Fruit fly (Drosophila melanogaster): ENCODE results near the gene sinah.

Gene sinah

dm6 chr3L:16873127-16873543 lies 14.3 kb downstream of the sinah start (continued):
- TF ChIP-seq CG17829 (tag; optimal IDR thresholded peaks at IDR 0.05) (no peak), Hr78 (GFP tag; optimal IDR thresholded peaks at IDR 0.05) (no peak), CG6654 (GFP tag; optimal IDR thresholded peaks at IDR 0.05) (peak; percentile 25), cwo (GFP tag; optimal IDR thresholded peaks at IDR 0.05) (peak; percentile 62), Xbp1 (GFP tag; optimal IDR thresholded peaks at IDR 0.05) (no peak), CG10274 (GFP tag; optimal IDR thresholded peaks at IDR 0.05) (no peak), CG1233 (GFP tag; optimal IDR thresholded peaks at IDR 0.05) (peak; percentile 29), CG17361 (GFP tag; IDR thresholded peaks at IDR 0.05) (peak; percentile 14; the same call in 1 of the 3 replicates), Dip2 (GFP tag; IDR thresholded peaks at IDR 0.05) (no peak), Asciz (GFP tag; optimal IDR thresholded peaks at IDR 0.05) (peak; percentile 9), ERR (GFP tag; optimal IDR thresholded peaks at IDR 0.05) (no peak), fd96Cb (tag; optimal IDR thresholded peaks at IDR 0.05) (peak; percentile 53), CG5180 (GFP tag; optimal IDR thresholded peaks at IDR 0.05) (peak; percentile 40), Lim3 (GFP tag; IDR thresholded peaks at IDR 0.05) (no peak), Abd-B (GFP tag; optimal IDR thresholded peaks at IDR 0.05) (peak; percentile 13), CG10147 (GFP tag; optimal IDR thresholded peaks at IDR 0.05) (peak; percentile 24), HHEX (GFP tag; optimal IDR thresholded peaks at IDR 0.05) (peak; percentile 12)

dm6 chr3L:16873679-16874078 lies 14.8 kb downstream of the sinah start:
- TF ChIP-seq CG13894 (tag; optimal IDR thresholded peaks at IDR 0.05), result no peak
- no peak for TF ChIP-seq Antp (GFP tag; optimal IDR thresholded peaks at IDR 0.05)
- no peak for TF ChIP-seq mam (GFP tag; optimal IDR thresholded peaks at IDR 0.05)
- no peak for TF ChIP-seq CG2678 (tag; optimal IDR thresholded peaks at IDR 0.05)
- TF ChIP-seq slbo (GFP tag; IDR thresholded peaks at IDR 0.05), result 0 out of 2 replicates have a peak, but pooled peaks have one; percentile 5
- TF ChIP-seq CG4820 (GFP tag; optimal IDR thresholded peaks at IDR 0.05), result no peak
- 0 out of 4 replicates have a peak, but pooled peaks have one; percentile 15 for TF ChIP-seq chinmo (GFP tag; IDR thresholded peaks at IDR 0.05; ENCODE audit: partially characterized antibody)
- no peak for TF ChIP-seq Hr51 (GFP tag; optimal IDR thresholded peaks at IDR 0.05)
- peak; percentile 15 for TF ChIP-seq Med (GFP tag)
- no peak for TF ChIP-seq sd (tag; optimal IDR thresholded peaks at IDR 0.05)
- TF ChIP-seq CG12104 (GFP tag; optimal IDR thresholded peaks at IDR 0.05), result no peak
- TF ChIP-seq BEAF-32 (GFP tag; optimal IDR thresholded peaks at IDR 0.05), result no peak
- TF ChIP-seq CG4617 (GFP tag; optimal IDR thresholded peaks at IDR 0.05; ENCODE audit: borderline replicate concordance), result no peak
- no peak for TF ChIP-seq pan (optimal IDR thresholded peaks at IDR 0.05)
- no peak for TF ChIP-seq pan (GFP tag; optimal IDR thresholded peaks at IDR 0.05 in 1 of 2, IDR thresholded peaks at IDR 0.05 in 1 of 2)
- no peak for TF ChIP-seq CG8924 (tag; optimal IDR thresholded peaks at IDR 0.05)
- no peak for TF ChIP-seq CG8089 (GFP tag; optimal IDR thresholded peaks at IDR 0.05)
- TF ChIP-seq pita (GFP tag; optimal IDR thresholded peaks at IDR 0.05), result no peak
- TF ChIP-seq Atf6 (GFP tag; IDR thresholded peaks at IDR 0.05), result 0 out of 2 replicates have a peak, but pooled peaks have one; percentile 22
- no peak for TF ChIP-seq Opbp (GFP tag; IDR thresholded peaks at IDR 0.05; ENCODE audit: partially characterized antibody)
- TF ChIP-seq Ravus (GFP tag; IDR thresholded peaks at IDR 0.05), result no peak
- no peak for TF ChIP-seq CG2202 (tag; optimal IDR thresholded peaks at IDR 0.05)
- TF ChIP-seq stc (GFP tag; IDR thresholded peaks at IDR 0.05), result no peak
- no peak for TF ChIP-seq CG1024 (GFP tag; IDR thresholded peaks at IDR 0.05)
